Worm (Caenorhabditis elegans) whole organism, young adult: ENCODE measurements around the gene sdz-9.

Experiments
- F37B4.10 ChIP-seq: fragments of 200-800 bp; sonication (Bioruptor generic); IDR thresholded peaks from 2 replicates; pipeline ENCODE4 v1.3.6; 2022; ENCODE audit warnings: missing genetic modification characterization, missing compliant biosample characterization
- ceh-79 ChIP-seq: sonication (generic microtip); optimal IDR thresholded peaks from 2 replicates; lab custom pipeline; 2017; ENCODE audit warnings: mild to moderate bottlenecking, missing genetic modification characterization, missing compliant biosample characterization
- die-1 ChIP-seq: sonication (generic microtip); optimal IDR thresholded peaks from 2 replicates; lab custom pipeline; 2016; ENCODE audit warnings: missing genotype, mild to moderate bottlenecking, missing genetic modification characterization, missing compliant biosample characterization
- ekl-4 ChIP-seq: fragments of 200-800 bp; sonication (Bioruptor generic); IDR thresholded peaks from 2 replicates; pipeline ENCODE4 v1.3.6; 2022; ENCODE audit warnings: missing genetic modification reagents, missing genetic modification characterization, missing compliant biosample characterization
- lsy-27 ChIP-seq: sonication (generic microtip); optimal IDR thresholded peaks from 2 replicates; lab custom pipeline; 2017; ENCODE audit warnings: missing genetic modification characterization, mild to moderate bottlenecking, missing compliant biosample characterization, antibody characterized with exemption, missing genotype, borderline replicate concordance; ENCODE audit not compliant: insufficient read depth
- rcor-1 ChIP-seq: fragments of 200-800 bp; sonication (Bioruptor generic); IDR thresholded peaks from 2 replicates; pipeline ENCODE4 v1.3.6; 2022; ENCODE audit warnings: missing genetic modification reagents, missing genetic modification characterization, missing compliant biosample characterization
- snpc-1.1 ChIP-seq: sonication (generic microtip); optimal IDR thresholded peaks from 2 replicates; lab custom pipeline; 2017; ENCODE audit warnings: missing genetic modification characterization, mild to moderate bottlenecking, missing compliant biosample characterization, antibody characterized with exemption, moderate library complexity, missing genotype, missing genetic modification reagents; ENCODE audit not compliant: insufficient read depth
- somi-1 ChIP-seq: fragments of 200-800 bp; sonication (Bioruptor generic); optimal IDR thresholded peaks from 2 replicates; lab custom pipeline; 2018; ENCODE audit warnings: mild to moderate bottlenecking, missing genetic modification characterization, missing compliant biosample characterization

DNA sequence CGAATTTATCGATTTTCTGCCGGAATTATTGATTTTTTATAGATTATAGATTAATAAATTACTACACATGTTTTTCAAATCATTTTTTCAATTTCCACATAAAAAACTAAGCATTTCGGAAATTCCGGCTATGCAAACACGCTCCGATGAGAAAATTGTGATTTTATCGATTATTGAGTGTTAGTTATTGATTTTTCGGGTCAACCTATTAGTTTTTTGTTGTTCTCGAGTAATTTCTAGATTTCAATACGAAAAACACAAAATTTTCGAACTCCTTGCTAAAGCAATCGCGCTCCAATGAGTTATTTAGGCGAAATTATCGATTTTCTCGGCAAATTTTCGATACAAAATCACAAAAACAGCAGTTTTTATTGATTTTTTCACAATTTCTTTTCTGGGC is 22.0 kb upstream of the sdz-9 start:
- no peak for TF ChIP-seq F37B4.10 (GFP tag; lab: Robert Waterston, UW)
- no peak for TF ChIP-seq ceh-79 (tag; lab: Kevin White, UChicago)
- TF ChIP-seq lsy-27 (tag; lab: Kevin White, UChicago): no peak
- no peak for TF ChIP-seq snpc-1.1
- TF ChIP-seq die-1 (tag; lab: Kevin White, UChicago): no peak
- TF ChIP-seq somi-1 (GFP tag; lab: Kevin White, UChicago): no peak
- TF ChIP-seq rcor-1: no peak
- no peak for TF ChIP-seq ekl-4 (GFP tag; lab: Robert Waterston, UW)
